Worm (Caenorhabditis elegans) whole organism, L4 larva: ENCODE data around the gene scb-1.

Experiments used
- F26F4.8 ChIP-seq: fragments of 200-800 bp; sonication (Bioruptor generic); conservative IDR thresholded peaks from 2 replicates; pipeline ENCODE4 v1.3.6; 2022; ENCODE audit warnings: missing genetic modification characterization, missing compliant biosample characterization
- F37D6.2 ChIP-seq: sonication (generic microtip); optimal IDR thresholded peaks from 2 replicates; lab custom pipeline; 2016; ENCODE audit warnings: mild to moderate bottlenecking, missing genetic modification characterization, missing compliant biosample characterization
- F44E2.7 ChIP-seq: fragments of 200-800 bp; sonication (Bioruptor generic); IDR thresholded peaks from 2 replicates; pipeline ENCODE4 v2.1.2; 2022; ENCODE audit warnings: missing genetic modification characterization, missing compliant biosample characterization
- R02D3.7 ChIP-seq: fragments of 150-350 bp; sonication (generic microtip); optimal IDR thresholded peaks from 3 replicates; lab custom pipeline; 2014; ENCODE audit warnings: missing biosample characterization, missing genetic modification characterization
- T20F7.1 ChIP-seq: fragments of 200-800 bp; sonication (Bioruptor generic); optimal IDR thresholded peaks from 2 replicates; lab custom pipeline; 2018; ENCODE audit warnings: mild to moderate bottlenecking, missing genetic modification characterization, missing compliant biosample characterization
- T26A8.4 ChIP-seq: fragments of 200-800 bp; sonication (Bioruptor generic); IDR thresholded peaks from 2 replicates; pipeline ENCODE4 v1.3.6; 2022; ENCODE audit warnings: missing genetic modification characterization, missing compliant biosample characterization
- Y5F2A.4 ChIP-seq: fragments of 200-800 bp; sonication (Bioruptor generic); optimal IDR thresholded peaks from 2 replicates; lab custom pipeline; 2018; ENCODE audit warnings: mild to moderate bottlenecking, missing genetic modification characterization, missing compliant biosample characterization
- ama-1 ChIP-seq: fragments of 150-350 bp; optimal IDR thresholded peaks from 2 replicates; lab custom pipeline; 2014; ENCODE audit warnings: inconsistent platforms, mixed read lengths
- attf-4 ChIP-seq: sonication (generic microtip); optimal IDR thresholded peaks from 3 replicates; lab custom pipeline; 2017; ENCODE audit warnings: missing biosample characterization, missing genetic modification characterization
- ceh-32 ChIP-seq: sonication (generic microtip); optimal IDR thresholded peaks from 2 replicates; lab custom pipeline; 2016; ENCODE audit warnings: mild to moderate bottlenecking, missing genetic modification characterization, missing compliant biosample characterization; ENCODE audit not compliant: poor library complexity
- ceh-82 ChIP-seq: sonication (generic microtip); optimal IDR thresholded peaks from 2 replicates; lab custom pipeline; 2017; ENCODE audit warnings: missing biosample characterization, missing genetic modification characterization
- ces-1 ChIP-seq: fragments of 150-350 bp; sonication (generic microtip); optimal IDR thresholded peaks from 4 replicates; lab custom pipeline; 2014; ENCODE audit warnings: missing biosample characterization, missing genetic modification reagents, missing genetic modification characterization
- ctbp-1 ChIP-seq: fragments of 200-800 bp; sonication (Bioruptor generic); IDR thresholded peaks from 2 replicates; pipeline ENCODE4 v1.3.6; 2022; ENCODE audit warnings: missing genetic modification reagents, missing genetic modification characterization, missing compliant biosample characterization
- daf-8 ChIP-seq: fragments of 200-800 bp; sonication (Bioruptor generic); IDR thresholded peaks from 2 replicates; pipeline ENCODE4 v1.3.6; 2022; ENCODE audit warnings: missing genetic modification characterization, missing compliant biosample characterization
- dmd-9 ChIP-seq: fragments of 200-800 bp; sonication (Bioruptor generic); IDR thresholded peaks from 2 replicates; pipeline ENCODE4 v1.3.6; 2022; ENCODE audit warnings: missing genetic modification reagents, missing genetic modification characterization, missing compliant biosample characterization
- egl-43 ChIP-seq: fragments of 200-800 bp; sonication (Bioruptor generic); IDR thresholded peaks from 2 replicates; pipeline ENCODE4 v1.3.6; 2022; ENCODE audit warnings: missing genetic modification reagents, missing genetic modification characterization, missing compliant biosample characterization
- fos-1 ChIP-seq: fragments of 150-350 bp; optimal IDR thresholded peaks from 2 replicates; lab custom pipeline; 2014; ENCODE audit warnings: missing biosample characterization, missing genetic modification characterization
- gei-8 ChIP-seq: fragments of 200-800 bp; sonication (Bioruptor generic); optimal IDR thresholded peaks from 2 replicates; lab custom pipeline; 2018; ENCODE audit warnings: mild to moderate bottlenecking, missing genetic modification characterization, missing compliant biosample characterization
- hlh-30 ChIP-seq: sonication (generic microtip); optimal IDR thresholded peaks from 2 replicates; lab custom pipeline; 2017; ENCODE audit warnings: antibody characterized with exemption, mild to moderate bottlenecking, missing genetic modification characterization, missing compliant biosample characterization; ENCODE audit not compliant: insufficient read depth
- jun-1 ChIP-seq: fragments of 150-350 bp; optimal IDR thresholded peaks from 2 replicates; lab custom pipeline; 2014; ENCODE audit warnings: missing biosample characterization, missing genetic modification reagents, missing genetic modification characterization
- madf-9 ChIP-seq: fragments of 200-800 bp; sonication (Bioruptor generic); conservative IDR thresholded peaks from 2 replicates; pipeline ENCODE4 v1.3.6; 2022; ENCODE audit warnings: missing genetic modification reagents, missing genetic modification characterization, missing compliant biosample characterization
- mxl-2 ChIP-seq: fragments of 200-800 bp; sonication (Bioruptor generic); conservative IDR thresholded peaks from 2 replicates; pipeline ENCODE4 v1.3.6; 2022; ENCODE audit warnings: missing genetic modification reagents, missing genetic modification characterization, missing compliant biosample characterization
- nhr-10 ChIP-seq: fragments of 150-350 bp; optimal IDR thresholded peaks from 2 replicates; lab custom pipeline; 2014; ENCODE audit warnings: missing biosample characterization, missing genetic modification characterization
- nhr-25 ChIP-seq: sonication (generic microtip); optimal IDR thresholded peaks from 2 replicates; lab custom pipeline; 2017; ENCODE audit warnings: missing genetic modification characterization, mild to moderate bottlenecking, missing compliant biosample characterization, antibody characterized with exemption, moderate library complexity, borderline replicate concordance; ENCODE audit not compliant: insufficient read depth
- nhr-48 ChIP-seq: sonication (generic microtip); optimal IDR thresholded peaks from 2 replicates; lab custom pipeline; 2016; ENCODE audit warnings: mild to moderate bottlenecking, missing genetic modification characterization, missing compliant biosample characterization
- nhr-77 ChIP-seq: fragments of 150-350 bp; optimal IDR thresholded peaks from 2 replicates; lab custom pipeline; 2014; ENCODE audit warnings: missing biosample characterization, missing genetic modification characterization
- saeg-2 ChIP-seq: fragments of 200-800 bp; sonication (Bioruptor generic); IDR thresholded peaks from 2 replicates; pipeline ENCODE4 v1.3.6; 2022; ENCODE audit warnings: missing genetic modification reagents, missing genetic modification characterization, missing compliant biosample characterization
- set-16 ChIP-seq: fragments of 200-800 bp; sonication (Bioruptor generic); IDR thresholded peaks from 2 replicates; pipeline ENCODE4 v1.3.6; 2022; ENCODE audit warnings: missing genetic modification reagents, missing genetic modification characterization, missing compliant biosample characterization
- skn-1 ChIP-seq: fragments of 150-350 bp; optimal IDR thresholded peaks from 2 replicates; lab custom pipeline; 2014; ENCODE audit warnings: missing biosample characterization, missing genetic modification characterization
- snpc-1.2 ChIP-seq: fragments of 200-800 bp; sonication (Bioruptor generic); IDR thresholded peaks from 2 replicates; pipeline ENCODE4 v1.3.6; 2022; ENCODE audit warnings: missing genetic modification reagents, missing genetic modification characterization, missing compliant biosample characterization
- snpc-4 ChIP-seq: fragments of 150-350 bp; optimal IDR thresholded peaks from 2 replicates; lab custom pipeline; 2014; ENCODE audit warnings: missing biosample characterization, missing genetic modification characterization
- spr-1 ChIP-seq: sonication (generic microtip); optimal IDR thresholded peaks from 2 replicates; lab custom pipeline; 2016; ENCODE audit warnings: mild to moderate bottlenecking, missing genetic modification characterization, missing compliant biosample characterization
- tag-97 ChIP-seq: fragments of 200-800 bp; sonication (Bioruptor generic); IDR thresholded peaks from 2 replicates; pipeline ENCODE4 v1.3.6; 2022; ENCODE audit warnings: missing genetic modification characterization, missing compliant biosample characterization
- unc-130 ChIP-seq: sonication (generic microtip); optimal IDR thresholded peaks from 2 replicates; lab custom pipeline; 2016; ENCODE audit warnings: missing genetic modification reagents, missing genetic modification characterization, missing compliant biosample characterization
- unc-62 ChIP-seq, 3 experiments: fragments of 150-350 bp in 1 of 3; sonication (generic microtip); optimal IDR thresholded peaks in 2 of 3; peaks in 1 of 3; 1 replicate in 1 of 3; 2 replicates in 2 of 3; lab custom pipeline; 2014 to 2017; ENCODE audit warnings: missing biosample characterization in 3 of 3, missing genetic modification characterization in 3 of 3, missing genetic modification reagents in 3 of 3, missing genotype in 1 of 3
- zfp-3 ChIP-seq: fragments of 200-800 bp; sonication (Bioruptor generic); conservative IDR thresholded peaks from 2 replicates; pipeline ENCODE4 v1.3.6; 2022; ENCODE audit warnings: missing genetic modification reagents, missing genetic modification characterization, missing compliant biosample characterization
- zip-2 ChIP-seq: fragments of 150-350 bp; optimal IDR thresholded peaks from 2 replicates; lab custom pipeline; 2014; ENCODE audit warnings: missing biosample characterization, missing genetic modification characterization

The scb-1 gene

DNA sequence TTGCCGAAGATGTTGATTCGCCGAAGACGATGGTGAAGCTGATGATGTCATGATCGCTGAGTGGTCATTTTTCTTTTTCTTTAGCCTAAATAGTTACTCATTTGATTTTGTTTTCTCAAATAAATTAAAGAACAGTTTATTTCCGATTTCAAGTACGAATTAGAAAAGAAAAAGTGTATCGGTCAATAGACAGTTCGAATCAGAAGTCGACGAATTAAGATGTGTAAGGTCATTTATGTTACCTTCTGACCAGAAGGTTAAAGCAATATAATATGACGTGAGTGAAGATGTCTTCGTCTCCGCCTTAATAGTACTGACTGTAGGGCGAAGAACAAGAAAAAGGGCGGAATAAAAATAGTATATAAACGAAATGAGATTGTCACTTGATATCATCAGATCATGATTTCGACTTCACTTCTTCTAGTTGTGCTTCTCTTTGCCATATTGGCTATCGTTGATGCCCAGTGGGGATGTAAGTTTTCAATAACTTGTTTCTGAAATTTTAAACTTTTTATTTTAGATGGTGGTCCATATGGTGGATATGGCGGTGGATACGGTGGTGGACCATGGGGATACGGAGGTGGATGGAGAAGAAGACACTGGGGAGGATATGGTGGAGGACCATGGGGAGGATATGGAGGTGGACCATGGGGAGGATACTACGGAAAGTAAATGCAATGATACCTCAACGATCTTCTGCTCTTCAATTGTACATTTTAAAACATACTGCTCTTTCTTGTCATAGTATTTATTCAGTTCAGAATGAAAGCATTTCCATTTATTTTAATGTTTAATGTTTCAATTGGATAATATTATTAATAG lies 27.7 kb upstream of the scb-1 start, which contains the start of the genes T19C4.24 and nlp-33:
Gene T19C4.24, minus strand, starts transcription at position 51 of the 822 bp plus-strand sequence.
Gene nlp-33, plus strand, starts transcription at position 389 of the 822 bp plus-strand sequence.
- TF ChIP-seq ctbp-1 (GFP tag; lab: Robert Waterston, UW) (0 out of 2 replicates have a peak, but pooled peaks have one; percentile 15), gei-8 (GFP tag; lab: Kevin White, UChicago) (peak; percentile 50), R02D3.7 (tag; lab: Kevin White, UChicago) (no peak), skn-1 (tag; lab: Kevin White, UChicago) (no peak), madf-9 (GFP tag; lab: Robert Waterston, UW) (0 out of 2 replicates have a peak, but pooled peaks have one; percentile 4), dmd-9 (GFP tag; lab: Robert Waterston, UW) (no peak), spr-1 (tag; lab: Kevin White, UChicago) (no peak), egl-43 (GFP tag; lab: Robert Waterston, UW) (0 out of 2 replicates have a peak, but pooled peaks have one; percentile 14), nhr-10 (no peak), T20F7.1 (GFP tag; lab: Kevin White, UChicago) (no peak), T26A8.4 (GFP tag; lab: Robert Waterston, UW) (no peak; the same call in 1 of the 2 replicates), zfp-3 (GFP tag; lab: Robert Waterston, UW) (no peak), ama-1 (peak; percentile 94), snpc-4 (tag; lab: Kevin White, UChicago) (no peak), unc-130 (GFP tag; lab: Kevin White, UChicago) (no peak), nhr-77 (tag; lab: Kevin White, UChicago) (no peak), fos-1 (tag; lab: Kevin White, UChicago) (no peak), nhr-25 (tag; lab: Kevin White, UChicago) (peak; percentile 78), daf-8 (GFP tag; lab: Robert Waterston, UW) (no peak), hlh-30 (tag; lab: Kevin White, UChicago) (peak; percentile 49), F26F4.8 (GFP tag; lab: Robert Waterston, UW) (no peak), mxl-2 (GFP tag; lab: Robert Waterston, UW) (0 out of 2 replicates have a peak, but pooled peaks have one; percentile 50), Y5F2A.4 (no peak), saeg-2 (GFP tag; lab: Robert Waterston, UW) (no peak), F44E2.7 (GFP tag; lab: Robert Waterston, UW) (no peak), ces-1 (GFP tag; lab: Kevin White, UChicago) (no peak), ceh-82 (tag; lab: Kevin White, UChicago) (no peak), unc-62 (GFP tag; optimal IDR thresholded peaks at IDR 0.05 in 1 of 2; lab: Kevin White, UChicago) (peak in 1 of 2 experiments; percentile 97), unc-62 (tag; optimal IDR thresholded peaks at IDR 0.05; lab: Kevin White, UChicago) (no peak)

DNA sequence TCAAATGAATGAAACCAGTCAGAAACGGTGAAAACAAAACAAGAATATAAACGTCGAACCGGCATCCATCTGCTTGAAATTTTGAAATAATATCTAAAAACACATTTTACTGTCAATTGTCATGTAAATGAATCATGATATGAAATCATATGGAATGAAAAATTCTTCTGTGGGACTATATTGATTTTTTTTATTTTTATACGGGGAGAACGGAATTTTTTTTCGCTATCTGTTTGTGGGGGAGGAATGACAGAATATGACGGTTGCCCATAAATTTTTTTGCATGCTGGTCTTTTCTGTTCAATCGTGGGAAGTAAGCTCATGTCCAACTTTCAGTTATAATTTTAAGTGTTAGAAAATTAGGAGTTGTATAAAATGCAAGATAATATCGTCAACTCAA lies 25.2 kb upstream of the scb-1 start, which contains the start of gene C06H2.7:
Gene C06H2.7, minus strand, starts transcription at position 101 of the 400 bp plus-strand sequence.
- no peak for TF ChIP-seq set-16
- no peak for TF ChIP-seq nhr-48 (tag; lab: Kevin White, UChicago)
- no peak for TF ChIP-seq F44E2.7 (GFP tag; lab: Robert Waterston, UW)
- TF ChIP-seq F37D6.2 (tag; lab: Kevin White, UChicago) = no peak
- no peak for TF ChIP-seq tag-97 (GFP tag; lab: Robert Waterston, UW)
- TF ChIP-seq ceh-32 = no peak
- TF ChIP-seq attf-4 (tag; lab: Kevin White, UChicago) = no peak
- TF ChIP-seq snpc-1.2 (GFP tag; lab: Robert Waterston, UW) = no peak
- TF ChIP-seq mxl-2 (GFP tag; lab: Robert Waterston, UW) = no peak
- TF ChIP-seq jun-1 (tag; lab: Kevin White, UChicago) = no peak
- no peak for TF ChIP-seq ctbp-1 (GFP tag; lab: Robert Waterston, UW)
- no peak for TF ChIP-seq T20F7.1 (GFP tag; lab: Kevin White, UChicago)
- TF ChIP-seq zip-2 (tag; lab: Kevin White, UChicago) = no peak
